Fruit fly (Drosophila melanogaster) whole organism, embryonic: ENCODE results near the gene sdk.

Experiments
- CG10366 ChIP-seq: fragments of 200-800 bp; sonication (Bioruptor generic); IDR thresholded peaks from 2 replicates; pipeline ENCODE4 v1.3.6; 2022; ENCODE audit warnings: missing biosample characterization, missing genetic modification characterization
- CG10565 ChIP-seq: fragments of 200-800 bp; sonication (Bioruptor generic); optimal IDR thresholded peaks from 3 replicates; lab custom pipeline; 2016; ENCODE audit warnings: missing biosample characterization, mild to moderate bottlenecking, missing genetic modification characterization
- CG10979 ChIP-seq: fragments of 200-800 bp; sonication (Bioruptor generic); optimal IDR thresholded peaks from 2 replicates; lab custom pipeline; 2018; ENCODE audit warnings: missing biosample characterization, mild to moderate bottlenecking, missing genetic modification characterization, moderate library complexity
- CG12104 ChIP-seq: fragments of 200-800 bp; sonication (Bioruptor generic); optimal IDR thresholded peaks from 3 replicates; lab custom pipeline; 2016; ENCODE audit warnings: missing biosample characterization, missing genetic modification characterization
- CG14710 ChIP-seq: fragments of 200-800 bp; sonication (Bioruptor generic); optimal IDR thresholded peaks from 3 replicates; lab custom pipeline; 2019; ENCODE audit warnings: missing biosample characterization, mild to moderate bottlenecking, missing genetic modification characterization, moderate library complexity
- CG15269 ChIP-seq: fragments of 200-800 bp; sonication (Bioruptor generic); optimal IDR thresholded peaks from 2 replicates; lab custom pipeline; 2018; ENCODE audit warnings: missing biosample characterization, mild to moderate bottlenecking, missing genetic modification characterization, moderate library complexity
- CG15479 ChIP-seq: fragments of 200-800 bp; sonication (Bioruptor generic); optimal IDR thresholded peaks from 3 replicates; lab custom pipeline; 2019; ENCODE audit warnings: missing biosample characterization, mild to moderate bottlenecking, missing genetic modification characterization, moderate library complexity
- CG1603 ChIP-seq: fragments of 200-800 bp; sonication (Bioruptor generic); optimal IDR thresholded peaks from 2 replicates; lab custom pipeline; 2019; ENCODE audit warnings: missing biosample characterization, mild to moderate bottlenecking, missing genetic modification characterization, moderate library complexity
- CG17829 ChIP-seq: fragments of 200-800 bp; optimal IDR thresholded peaks from 2 replicates; lab custom pipeline; 2019; ENCODE audit warnings: missing biosample characterization, mild to moderate bottlenecking, missing genetic modification characterization, moderate library complexity
- CG18262 ChIP-seq: fragments of 200-800 bp; optimal IDR thresholded peaks from 3 replicates; lab custom pipeline; 2019; ENCODE audit warnings: missing biosample characterization, mild to moderate bottlenecking, missing genetic modification characterization, moderate library complexity
- CG1832 ChIP-seq: fragments of 200-800 bp; sonication (Bioruptor generic); optimal IDR thresholded peaks from 2 replicates; lab custom pipeline; 2017; ENCODE audit warnings: missing biosample characterization, mild to moderate bottlenecking, missing genetic modification characterization, inconsistent platforms
- CG2678 ChIP-seq: fragments of 200-800 bp; sonication (Bioruptor generic); optimal IDR thresholded peaks from 3 replicates; lab custom pipeline; 2019; ENCODE audit warnings: missing biosample characterization, mild to moderate bottlenecking, missing genetic modification characterization, moderate library complexity
- CG31441 ChIP-seq: fragments of 200-800 bp; sonication (Bioruptor generic); IDR thresholded peaks from 2 replicates; pipeline ENCODE4 v1.3.6; 2022; ENCODE audit warnings: missing biosample characterization, missing genetic modification characterization
- CG3281 ChIP-seq: fragments of 200-800 bp; sonication (Bioruptor generic); optimal IDR thresholded peaks from 3 replicates; lab custom pipeline; 2017; ENCODE audit warnings: missing biosample characterization, mild to moderate bottlenecking, missing genetic modification characterization
- CG4707 ChIP-seq: fragments of 200-800 bp; sonication (Bioruptor generic); optimal IDR thresholded peaks from 2 replicates; lab custom pipeline; 2018; ENCODE audit warnings: missing biosample characterization, mild to moderate bottlenecking, missing genetic modification characterization, moderate library complexity
- CG6689 ChIP-seq: fragments of 200-800 bp; sonication (Bioruptor generic); IDR thresholded peaks from 2 replicates; pipeline ENCODE4 v1.3.6; 2022; ENCODE audit warnings: missing biosample characterization, missing genetic modification characterization
- CG6791 ChIP-seq: fragments of 200-800 bp; sonication (Bioruptor generic); IDR thresholded peaks from 3 replicates; pipeline ENCODE4 v1.3.6; 2022; ENCODE audit warnings: missing biosample characterization, missing genetic modification characterization; ENCODE audit not compliant: partially characterized antibody
- CG7928 ChIP-seq: fragments of 200-800 bp; sonication (Bioruptor generic); optimal IDR thresholded peaks from 2 replicates; lab custom pipeline; 2017; ENCODE audit warnings: missing biosample characterization, mild to moderate bottlenecking, missing genetic modification characterization
- CG9932 ChIP-seq: fragments of 200-800 bp; sonication (Bioruptor generic); IDR thresholded peaks from 2 replicates; pipeline ENCODE4 v1.3.6; 2022; ENCODE audit warnings: missing biosample characterization, missing genetic modification characterization
- Camta ChIP-seq: fragments of 200-800 bp; sonication (Bioruptor generic); optimal IDR thresholded peaks from 2 replicates; lab custom pipeline; 2016; ENCODE audit warnings: missing biosample characterization, missing genetic modification characterization
- D19A ChIP-seq: fragments of 200-800 bp; optimal IDR thresholded peaks from 3 replicates; lab custom pipeline; 2019; ENCODE audit warnings: missing biosample characterization, mild to moderate bottlenecking, missing genetic modification characterization, moderate library complexity
- Drgx ChIP-seq: fragments of 200-800 bp; sonication (Bioruptor generic); IDR thresholded peaks from 2 replicates; pipeline ENCODE4 v1.3.6; 2022; ENCODE audit warnings: missing biosample characterization, missing genetic modification characterization
- ERR ChIP-seq: fragments of 200-800 bp; sonication (Bioruptor generic); optimal IDR thresholded peaks from 2 replicates; lab custom pipeline; 2016; ENCODE audit warnings: missing biosample characterization, missing genetic modification characterization
- Elba2 ChIP-seq: fragments of 200-800 bp; sonication (Bioruptor generic); optimal IDR thresholded peaks from 3 replicates; lab custom pipeline; 2016; ENCODE audit warnings: missing biosample characterization, missing genetic modification characterization
- GATAe ChIP-seq: fragments of 200-800 bp; sonication (Bioruptor generic); conservative IDR thresholded peaks from 2 replicates; pipeline ENCODE4 v1.3.6; 2022; ENCODE audit warnings: missing biosample characterization, missing genetic modification characterization
- HLH4C ChIP-seq: fragments of 200-800 bp; sonication (Bioruptor generic); IDR thresholded peaks from 3 replicates; pipeline ENCODE4 v1.3.6; 2022; ENCODE audit warnings: missing biosample characterization, missing genetic modification characterization; ENCODE audit not compliant: partially characterized antibody
- Pdp1 ChIP-seq, 2 experiments: fragments of 200-800 bp; sonication (Bioruptor generic); optimal IDR thresholded peaks; 3 replicates each; lab custom pipeline; 2016; ENCODE audit warnings: missing biosample characterization in 2 of 2, missing genetic modification characterization in 2 of 2, mild to moderate bottlenecking in 1 of 2, moderate library complexity in 1 of 2
- Ptx1 ChIP-seq: fragments of 200-800 bp; sonication (Bioruptor generic); IDR thresholded peaks from 2 replicates; pipeline ENCODE4 v1.3.6; 2022; ENCODE audit warnings: missing biosample characterization, missing genetic modification characterization
- Sox102F ChIP-seq: fragments of 200-800 bp; sonication (Bioruptor generic); optimal IDR thresholded peaks from 2 replicates; lab custom pipeline; 2018; ENCODE audit warnings: missing biosample characterization, mild to moderate bottlenecking, missing genetic modification characterization, moderate library complexity
- ara ChIP-seq: fragments of 200-800 bp; sonication (Bioruptor generic); IDR thresholded peaks from 2 replicates; pipeline ENCODE4 v1.3.6; 2022; ENCODE audit warnings: missing biosample characterization, missing genetic modification characterization
- bsh ChIP-seq, 2 experiments: fragments of 200-800 bp; sonication (Bioruptor generic); optimal IDR thresholded peaks; 2 replicates each; lab custom pipeline; 2017 to 2018; ENCODE audit warnings: mild to moderate bottlenecking in 2 of 2, missing biosample characterization in 2 of 2, missing genetic modification characterization in 2 of 2, moderate library complexity in 1 of 2
- chm ChIP-seq: fragments of 200-800 bp; sonication (Bioruptor generic); IDR thresholded peaks from 2 replicates; pipeline ENCODE4 v1.3.6; 2022; ENCODE audit warnings: missing biosample characterization, missing genetic modification characterization
- corto ChIP-seq: fragments of 200-800 bp; sonication (Bioruptor generic); optimal IDR thresholded peaks from 2 replicates; lab custom pipeline; 2016; ENCODE audit warnings: missing biosample characterization, mild to moderate bottlenecking, missing genetic modification characterization, moderate library complexity
- dmrt11E ChIP-seq: fragments of 200-800 bp; sonication (Bioruptor generic); optimal IDR thresholded peaks from 3 replicates; lab custom pipeline; 2018; ENCODE audit warnings: missing biosample characterization, mild to moderate bottlenecking, missing genetic modification characterization, moderate library complexity
- dysf ChIP-seq: fragments of 200-800 bp; sonication (Bioruptor generic); IDR thresholded peaks from 3 replicates; pipeline ENCODE4 v1.3.6; 2022; ENCODE audit warnings: missing biosample characterization, missing genetic modification characterization
- gsb-n ChIP-seq: fragments of 200-800 bp; sonication (Bioruptor generic); optimal IDR thresholded peaks from 3 replicates; lab custom pipeline; 2018; ENCODE audit warnings: missing biosample characterization, mild to moderate bottlenecking, missing genetic modification characterization
- nmo ChIP-seq: fragments of 200-800 bp; sonication (Bioruptor generic); optimal IDR thresholded peaks from 2 replicates; lab custom pipeline; 2018; ENCODE audit warnings: missing biosample characterization, mild to moderate bottlenecking, missing genetic modification characterization, moderate library complexity
- nom ChIP-seq: fragments of 200-800 bp; sonication (Bioruptor generic); optimal IDR thresholded peaks from 2 replicates; lab custom pipeline; 2017; ENCODE audit warnings: missing biosample characterization, missing genetic modification characterization, mild to moderate bottlenecking, moderate library complexity, missing genetic modification reagents
- otp ChIP-seq: fragments of 200-800 bp; sonication (Bioruptor generic); IDR thresholded peaks from 3 replicates; pipeline ENCODE4, ENCODE4 v1.3.6; 2022; ENCODE audit warnings: missing biosample characterization, missing genetic modification characterization
- pan ChIP-seq, 4 experiments: fragments of >200 bp in 3 of 4; fragments of 200-800 bp in 1 of 4; sonication (Bioruptor generic) in 1 of 4; optimal IDR thresholded peaks in 3 of 4; IDR thresholded peaks in 1 of 4; 2 replicates each; pipeline versions ENCODE4 v1.3.6 to Lab custom; 2017 to 2022; ENCODE audit warnings: missing biosample characterization in 2 of 4, missing genetic modification characterization in 2 of 4, mixed read lengths in 1 of 4
- phol ChIP-seq: fragments of 200-800 bp; sonication (Bioruptor generic); optimal IDR thresholded peaks from 3 replicates; lab custom pipeline; 2018; ENCODE audit warnings: missing biosample characterization, mild to moderate bottlenecking, missing genetic modification characterization, moderate library complexity
- pzg ChIP-seq: fragments of 200-800 bp; sonication (Bioruptor generic); optimal IDR thresholded peaks from 3 replicates; lab custom pipeline; 2018; ENCODE audit warnings: missing biosample characterization, mild to moderate bottlenecking, missing genetic modification characterization, moderate library complexity
- row ChIP-seq: fragments of 200-800 bp; sonication (Bioruptor generic); IDR thresholded peaks from 3 replicates; pipeline ENCODE4 v1.3.6; 2022; ENCODE audit warnings: missing biosample characterization, missing genetic modification characterization
- sens ChIP-seq: fragments of 200-800 bp; sonication (Bioruptor generic); peaks from one replicate; lab custom pipeline; 2016; ENCODE audit warnings: missing biosample characterization, missing genetic modification characterization
- tgo ChIP-seq: fragments of 200-800 bp; sonication (Bioruptor generic); IDR thresholded peaks from 3 replicates; pipeline ENCODE4 v1.3.6; 2022; ENCODE audit warnings: missing biosample characterization, missing genetic modification characterization
- tup ChIP-seq: fragments of 200-800 bp; sonication (Bioruptor generic); optimal IDR thresholded peaks from 2 replicates; lab custom pipeline; 2016; ENCODE audit warnings: missing biosample characterization, mild to moderate bottlenecking, missing genetic modification characterization, moderate library complexity
- unpg ChIP-seq: fragments of 200-800 bp; sonication (Bioruptor generic); optimal IDR thresholded peaks from 3 replicates; lab custom pipeline; 2018; ENCODE audit warnings: missing biosample characterization, mild to moderate bottlenecking, missing genetic modification characterization, moderate library complexity

sdk gene

dm6 chrX:710914-711313 lies 24.3 kb downstream of the sdk start:
- TF ChIP-seq CG3281 (GFP tag; lab: Kevin White, UChicago) (no peak), HLH4C (GFP tag; lab: Robert Waterston, UW) (peak; percentile 55; the same call in 2 of the 3 replicates), CG6791 (GFP tag; lab: Robert Waterston, UW) (0 out of 3 replicates have a peak, but pooled peaks have one; percentile 27)

dm6 chrX:711852-712251 lies 25.2 kb downstream of the sdk start:
- TF ChIP-seq Sox102F (GFP tag; lab: Kevin White, UChicago) (peak; percentile 33), ERR (GFP tag; lab: Kevin White, UChicago) (no peak), CG4707 (no peak), CG9932 (GFP tag; lab: Robert Waterston, UW) (no peak), CG10366 (GFP tag; lab: Robert Waterston, UW) (no peak), Pdp1 (GFP tag; optimal IDR thresholded peaks at IDR 0.05; lab: Kevin White, UChicago) (no peak), corto (GFP tag; lab: Kevin White, UChicago) (peak; percentile 69), unpg (GFP tag; lab: Kevin White, UChicago) (peak; percentile 2), CG15269 (tag; lab: Kevin White, UChicago) (no peak), otp (GFP tag; lab: Robert Waterston, UW) (no peak), CG7928 (GFP tag; lab: Kevin White, UChicago) (no peak), gsb-n (tag; lab: Kevin White, UChicago) (peak; percentile 3), dysf (GFP tag; lab: Robert Waterston, UW) (0 out of 3 replicates have a peak, but pooled peaks have one; percentile 20), CG12104 (GFP tag; lab: Kevin White, UChicago) (no peak), Camta (GFP tag; lab: Kevin White, UChicago) (no peak), sens (GFP tag; lab: Kevin White, UChicago) (peak; percentile 72), CG6689 (0 out of 2 replicates have a peak, but pooled peaks have one; percentile 36), row (peak; percentile 41; the same call in 2 of the 3 replicates), D19A (peak; percentile 62), CG2678 (peak; percentile 2), CG10979 (tag; lab: Kevin White, UChicago) (peak; percentile 34), CG10565 (GFP tag; lab: Kevin White, UChicago) (no peak), CG31441 (GFP tag; lab: Robert Waterston, UW) (0 out of 2 replicates have a peak, but pooled peaks have one; percentile 12), nom (peak; percentile 68), nmo (GFP tag; lab: Kevin White, UChicago) (peak; percentile 8), phol (tag; lab: Kevin White, UChicago) (peak; percentile 9), CG17829 (tag; lab: Kevin White, UChicago) (peak; percentile 16), pzg (no peak), CG14710 (tag; lab: Kevin White, UChicago) (peak; percentile 3), bsh (GFP tag; optimal IDR thresholded peaks at IDR 0.05; lab: Kevin White, UChicago) (peak; percentile 57 to 70), CG18262 (peak; percentile 42), Elba2 (GFP tag; lab: Kevin White, UChicago) (no peak), Drgx (GFP tag; lab: Robert Waterston, UW) (peak; percentile 89), Ptx1 (GFP tag; lab: Robert Waterston, UW) (peak; percentile 19; the same call in 1 of the 2 replicates), pan (optimal IDR thresholded peaks at IDR 0.05; lab: Kevin White, UChicago) (no peak), pan (GFP tag; optimal IDR thresholded peaks at IDR 0.05 in 1 of 2, IDR thresholded peaks at IDR 0.05 in 1 of 2) (peak in 1 of 2 experiments; percentile 15), GATAe (no peak), chm (GFP tag; lab: Robert Waterston, UW) (no peak), tup (GFP tag; lab: Kevin White, UChicago) (no peak), tgo (GFP tag; lab: Robert Waterston, UW) (no peak), ara (peak; percentile 37; the same call in 1 of the 2 replicates), dmrt11E (tag; lab: Kevin White, UChicago) (peak; percentile 21), CG15479 (GFP tag; lab: Kevin White, UChicago) (no peak), CG1603 (tag; lab: Kevin White, UChicago) (peak; percentile 39), CG1832 (no peak)
